Fruit fly (Drosophila melanogaster) whole organism, embryonic: ENCODE results near the gene CG13054.

ENCODE experiments used
- Bteb2 ChIP-seq: fragments of 200-800 bp; sonication (Bioruptor generic); optimal IDR thresholded peaks from 2 replicates; lab custom pipeline; 2016; ENCODE audit warnings: missing biosample characterization, missing genetic modification characterization
- C15 ChIP-seq: fragments of 200-800 bp; sonication (Bioruptor generic); IDR thresholded peaks from 3 replicates; pipeline ENCODE4 v1.3.6; 2022; ENCODE audit warnings: missing biosample characterization, missing genetic modification characterization
- CG1024 ChIP-seq: fragments of 200-800 bp; sonication (Bioruptor generic); IDR thresholded peaks from 2 replicates; pipeline ENCODE4 v1.3.6; 2022; ENCODE audit warnings: missing biosample characterization, missing genetic modification characterization
- CG10431 ChIP-seq: fragments of 200-800 bp; sonication (Bioruptor generic); optimal IDR thresholded peaks from 3 replicates; lab custom pipeline; 2018; ENCODE audit warnings: missing biosample characterization, mild to moderate bottlenecking, missing genetic modification characterization
- HLH54F ChIP-seq: fragments of 200-800 bp; sonication (Bioruptor generic); optimal IDR thresholded peaks from 3 replicates; lab custom pipeline; 2016; ENCODE audit warnings: missing biosample characterization, missing genetic modification characterization
- HLHmδ ChIP-seq: fragments of 200-800 bp; sonication (Bioruptor generic); optimal IDR thresholded peaks from 2 replicates; lab custom pipeline; 2018; ENCODE audit warnings: missing biosample characterization, mild to moderate bottlenecking, missing genetic modification characterization, moderate library complexity
- Poxn ChIP-seq: fragments of 200-800 bp; sonication (Bioruptor generic); IDR thresholded peaks from 2 replicates; pipeline ENCODE4 v1.3.6; 2022; ENCODE audit warnings: missing biosample characterization, missing genetic modification characterization
- fd3F ChIP-seq: fragments of 200-800 bp; sonication (Bioruptor generic); optimal IDR thresholded peaks from 2 replicates; lab custom pipeline; 2018; ENCODE audit warnings: missing biosample characterization, mild to moderate bottlenecking, missing genetic modification characterization, moderate library complexity
- org-1 ChIP-seq: fragments of 200-800 bp; sonication (Bioruptor generic); optimal IDR thresholded peaks from 2 replicates; lab custom pipeline; 2017; ENCODE audit warnings: missing biosample characterization, missing genetic modification characterization
- pfk ChIP-seq: fragments of 200-800 bp; sonication (Bioruptor generic); optimal IDR thresholded peaks from 2 replicates; lab custom pipeline; 2018; ENCODE audit warnings: missing biosample characterization, mild to moderate bottlenecking, missing genetic modification characterization, moderate library complexity
- pho ChIP-seq: fragments of 200-800 bp; sonication (Bioruptor generic); optimal IDR thresholded peaks from 2 replicates; lab custom pipeline; 2016; ENCODE audit warnings: missing biosample characterization, missing genetic modification characterization
- sr ChIP-seq: fragments of 200-800 bp; sonication (Bioruptor generic); IDR thresholded peaks from 3 replicates; pipeline ENCODE4 v1.3.6; 2022; ENCODE audit warnings: missing biosample characterization, missing genetic modification characterization

- TF ChIP-seq HLHmδ (GFP tag; lab: Kevin White, UChicago) (no peak), CG1024 (GFP tag; lab: Robert Waterston, UW) (no peak), sr (no peak), pho (GFP tag; lab: Kevin White, UChicago) (no peak), pfk (GFP tag; lab: Kevin White, UChicago) (no peak), Poxn (GFP tag; lab: Robert Waterston, UW) (no peak), org-1 (GFP tag; lab: Kevin White, UChicago) (no peak), C15 (no peak), HLH54F (GFP tag; lab: Kevin White, UChicago) (no peak), CG10431 (GFP tag; lab: Kevin White, UChicago) (no peak), fd3F (no peak), Bteb2 (GFP tag; lab: Kevin White, UChicago) (no peak)
These were observed 15.7 kb downstream of the CG13054 start for dm6 chr3L:16241296-16241695.
